Fruit fly (Drosophila melanogaster) ovary, adult (tissue): ENCODE results near the gene CG44198.

Source experiments
- CG17801 ChIP-seq: fragments of 200-800 bp; optimal IDR thresholded peaks from 2 replicates; lab custom pipeline; 2019; ENCODE audit warnings: missing biosample characterization, mild to moderate bottlenecking, missing genetic modification characterization, moderate library complexity; ENCODE audit not compliant: partially characterized antibody

The CG44198 gene

dm6 chr2L:13119034-13119433, at the start of gene CG44198, which contains the start of gene CG43050:
TSS of gene CG44198 (minus strand) at chr2L:13119134.
TSS of gene CG43050 (plus strand) at chr2L:13119294.
- TF ChIP-seq CG17801 (GFP tag; lab: Kevin White, UChicago) = no peak

- no peak for TF ChIP-seq CG17801 (GFP tag; lab: Kevin White, UChicago)
Measured at dm6 chr2L:13165802-13166347, 46.9 kb upstream of the CG44198 start, which contains the start of gene DnaJ-H. TSS of gene DnaJ-H (minus strand) at chr2L:13166072.

- peak; percentile 65 for TF ChIP-seq CG17801 (GFP tag; lab: Kevin White, UChicago)
Measured at dm6 chr2L:13164994-13165801, 46.3 kb upstream of the CG44198 start, which contains the start of gene Sirt1. TSS of gene Sirt1 (plus strand) at chr2L:13165564.

dm6 chr2L:13160227-13160626, 41.3 kb upstream of the CG44198 start, which contains the start of gene kmg:
TSS of gene kmg (plus strand) at chr2L:13160527.
- TF ChIP-seq CG17801 (GFP tag; lab: Kevin White, UChicago) = no peak

- TF ChIP-seq CG17801 (GFP tag; lab: Kevin White, UChicago) = no peak
Measured at dm6 chr2L:13158510-13158909, 39.6 kb upstream of the CG44198 start, which contains the start of gene Pk34A. TSS of gene Pk34A (plus strand) at chr2L:13158810.

dm6 chr2L:13157903-13158302, 39.0 kb upstream of the CG44198 start:
- peak; percentile 27 for TF ChIP-seq CG17801 (GFP tag; lab: Kevin White, UChicago)

- no peak for TF ChIP-seq CG17801 (GFP tag; lab: Kevin White, UChicago)
Measured at dm6 chr2L:13156349-13156748, 37.4 kb upstream of the CG44198 start.

dm6 chr2L:13154313-13154712, 35.4 kb upstream of the CG44198 start:
- no peak for TF ChIP-seq CG17801 (GFP tag; lab: Kevin White, UChicago)

- no peak for TF ChIP-seq CG17801 (GFP tag; lab: Kevin White, UChicago)
Measured at dm6 chr2L:13146254-13146653, 27.3 kb upstream of the CG44198 start.

- peak; percentile 39 for TF ChIP-seq CG17801 (GFP tag; lab: Kevin White, UChicago)
Measured at dm6 chr2L:13145035-13145683, 26.2 kb upstream of the CG44198 start.

- TF ChIP-seq CG17801 (GFP tag; lab: Kevin White, UChicago) = no peak
Measured at dm6 chr2L:13143522-13143921, 24.6 kb upstream of the CG44198 start, which contains the start of gene CG16978. TSS of gene CG16978 (minus strand) at chr2L:13143622.

- TF ChIP-seq CG17801 (GFP tag; lab: Kevin White, UChicago) = no peak
Measured at dm6 chr2L:13142803-13143202, 23.9 kb upstream of the CG44198 start, which contains the start of gene CG9928. TSS of gene CG9928 (minus strand) at chr2L:13142903.

dm6 chr2L:13140891-13141290, 22.0 kb upstream of the CG44198 start:
- no peak for TF ChIP-seq CG17801 (GFP tag; lab: Kevin White, UChicago)

- TF ChIP-seq CG17801 (GFP tag; lab: Kevin White, UChicago) = no peak
Measured at dm6 chr2L:13135929-13136328, 17.0 kb upstream of the CG44198 start.

dm6 chr2L:13130291-13130690, 11.4 kb upstream of the CG44198 start, which contains the start of gene CG5122:
TSS of gene CG5122 (plus strand) at chr2L:13130591.
- TF ChIP-seq CG17801 (GFP tag; lab: Kevin White, UChicago) = no peak
